Fruit fly (Drosophila melanogaster): ENCODE data around the gene Fcp3C.

DNA sequence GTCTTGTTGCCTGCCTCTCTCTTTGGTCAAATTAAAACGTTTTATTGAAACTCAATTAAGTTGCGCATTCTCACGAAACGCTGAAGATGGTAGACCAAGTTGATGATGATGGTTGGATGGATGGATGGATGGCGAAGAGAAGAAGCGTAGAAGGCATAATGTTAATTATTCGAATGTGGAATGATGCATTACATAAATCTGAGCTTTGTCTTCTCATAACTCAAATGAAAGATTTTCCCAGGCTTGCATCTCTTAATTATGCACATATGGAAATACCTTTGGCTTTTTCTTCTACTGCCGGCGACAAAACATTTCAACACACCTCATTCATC lies 22.8 kb downstream of the Fcp3C start:
- no peak for TF ChIP-seq h (optimal IDR thresholded peaks at IDR 0.05)
- TF ChIP-seq psq (optimal IDR thresholded peaks at IDR 0.05): no peak
- TF ChIP-seq Myc (optimal IDR thresholded peaks at IDR 0.05): no peak
- TF ChIP-seq Sin3A (optimal IDR thresholded peaks at IDR 0.05): no peak

All from Kc167 (cell line).